Worm (Caenorhabditis elegans) whole organism, L3 larva: Measurements from ENCODE around the gene lgmn-1.

Experiments used
- aly-2 ChIP-seq: fragments of 150-350 bp; optimal IDR thresholded peaks from 2 replicates; lab custom pipeline; 2014; ENCODE audit warnings: missing biosample characterization, missing genetic modification characterization
- ceh-82 ChIP-seq: fragments of 150-350 bp; optimal IDR thresholded peaks from 2 replicates; lab custom pipeline; 2014; ENCODE audit warnings: missing biosample characterization, missing genetic modification characterization
- daf-12 ChIP-seq: fragments of 150-350 bp; optimal IDR thresholded peaks from 2 replicates; lab custom pipeline; 2014; ENCODE audit warnings: missing biosample characterization, missing genetic modification reagents, missing genetic modification characterization
- nhr-12 ChIP-seq: fragments of 150-350 bp; optimal IDR thresholded peaks from 2 replicates; lab custom pipeline; 2014; ENCODE audit warnings: missing biosample characterization, missing genetic modification characterization
- snpc-4 ChIP-seq: fragments of 150-350 bp; optimal IDR thresholded peaks from 2 replicates; lab custom pipeline; 2014; ENCODE audit warnings: missing biosample characterization, missing genetic modification characterization
- unc-39 ChIP-seq: sonication (generic microtip); optimal IDR thresholded peaks from 4 replicates; lab custom pipeline; 2017; ENCODE audit warnings: missing biosample characterization, missing genetic modification characterization
- unc-62 ChIP-seq: fragments of 150-350 bp; sonication (generic microtip); optimal IDR thresholded peaks from 4 replicates; lab custom pipeline; 2014; ENCODE audit warnings: missing biosample characterization, missing genetic modification reagents, missing genetic modification characterization
- zag-1 ChIP-seq: fragments of 150-350 bp; optimal IDR thresholded peaks from 2 replicates; lab custom pipeline; 2014; ENCODE audit warnings: missing biosample characterization, missing genetic modification characterization
- ztf-11 ChIP-seq: fragments of 150-350 bp; optimal IDR thresholded peaks from 2 replicates; lab custom pipeline; 2014; ENCODE audit warnings: missing biosample characterization, missing genetic modification characterization

DNA sequence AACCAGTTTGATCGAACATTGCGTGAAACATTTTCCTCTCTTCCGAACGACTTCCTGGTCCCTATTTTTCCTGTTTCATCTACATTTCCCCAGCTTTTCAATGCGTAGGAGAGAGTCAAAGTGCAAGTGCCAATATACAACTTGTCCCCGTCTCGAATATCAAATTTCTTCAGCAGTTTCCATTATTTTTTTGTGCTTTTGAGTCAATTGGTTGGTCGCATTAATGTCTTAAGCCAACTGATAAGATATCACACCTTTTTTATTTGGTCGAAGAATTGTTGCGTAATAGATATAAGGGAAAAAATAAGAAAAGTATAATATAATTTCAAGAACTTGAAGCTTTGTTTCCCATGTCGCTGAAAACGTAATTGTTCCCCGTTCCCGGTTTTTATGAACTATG is 19.5 kb downstream of the lgmn-1 start:
- TF ChIP-seq unc-39 (no peak), snpc-4 (tag; lab: Kevin White, UChicago) (no peak), ceh-82 (tag; lab: Kevin White, UChicago) (no peak), zag-1 (no peak), unc-62 (GFP tag; lab: Kevin White, UChicago) (no peak), daf-12 (tag; lab: Kevin White, UChicago) (no peak), aly-2 (tag; lab: Kevin White, UChicago) (no peak), nhr-12 (tag; lab: Kevin White, UChicago) (no peak), ztf-11 (tag; lab: Kevin White, UChicago) (no peak)
